Fruit fly (Drosophila melanogaster) Kc167 (cell line): ENCODE measurements around the gene SKIP.

Experiments used
- Myc ChIP-seq: fragments of >200 bp; optimal IDR thresholded peaks from 2 replicates; lab custom pipeline; 2017; ENCODE audit warnings: missing external identifiers
- Sin3A ChIP-seq: fragments of >200 bp; optimal IDR thresholded peaks from 2 replicates; lab custom pipeline; 2018; ENCODE audit warnings: missing external identifiers
- h ChIP-seq: fragments of >200 bp; optimal IDR thresholded peaks from 3 replicates; lab custom pipeline; 2018; ENCODE audit warnings: missing external identifiers
- insv ChIP-seq: fragments of >200 bp; optimal IDR thresholded peaks from 3 replicates; lab custom pipeline; 2018; ENCODE audit warnings: missing external identifiers
- psq ChIP-seq: fragments of >200 bp; optimal IDR thresholded peaks from 2 replicates; lab custom pipeline; 2017; ENCODE audit warnings: missing external identifiers
- ttk ChIP-seq: sonication (Bioruptor generic); optimal IDR thresholded peaks from 2 replicates; lab custom pipeline; 2017; ENCODE audit warnings: missing external identifiers

The SKIP gene

DNA sequence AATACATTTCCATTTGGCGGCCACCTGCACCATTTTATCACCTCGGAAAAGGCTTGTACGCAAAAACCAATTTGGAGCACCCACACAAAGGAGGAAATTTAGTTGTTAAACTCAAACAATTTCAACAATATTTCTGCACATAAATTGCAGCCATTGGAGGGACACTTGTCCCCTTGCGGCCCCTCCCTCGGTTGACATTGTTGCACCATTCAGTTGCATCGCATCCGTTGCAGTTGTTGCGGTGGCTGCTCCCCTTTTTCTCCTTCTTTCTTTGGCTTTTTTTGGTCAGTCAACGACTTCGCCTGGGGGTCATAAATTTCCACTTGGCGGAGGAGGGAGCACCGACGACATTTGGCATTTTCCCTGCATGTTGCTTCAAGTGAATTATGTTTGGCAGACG is 49.3 kb downstream of the SKIP start:
- TF ChIP-seq Sin3A = no peak
- TF ChIP-seq psq (lab: Kevin White, UChicago) = no peak
- TF ChIP-seq ttk (lab: Kevin White, UChicago) = no peak
- TF ChIP-seq Myc = no peak
- no peak for TF ChIP-seq insv
- no peak for TF ChIP-seq h (lab: Kevin White, UChicago)

DNA sequence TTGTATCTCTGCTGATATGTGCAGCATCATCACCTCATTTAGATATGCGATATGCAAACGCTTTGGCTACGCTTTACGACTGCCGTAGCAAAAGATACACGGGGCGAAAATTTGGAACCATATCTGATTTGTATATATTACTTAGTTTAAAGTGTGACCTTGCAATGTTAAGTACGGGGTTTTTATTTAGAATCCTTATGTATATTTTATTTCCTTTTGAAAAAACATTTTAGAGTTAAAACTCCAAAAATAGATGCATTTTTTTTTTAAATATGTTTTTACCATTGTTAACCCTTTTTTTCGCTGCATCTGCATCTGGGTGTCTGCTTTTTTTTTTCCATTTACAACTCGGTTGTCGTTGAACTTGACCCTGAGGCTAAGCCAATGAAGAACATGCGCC is 50.4 kb downstream of the SKIP start:
- no peak for TF ChIP-seq h (lab: Kevin White, UChicago)
- no peak for TF ChIP-seq psq (lab: Kevin White, UChicago)

- TF ChIP-seq psq (lab: Kevin White, UChicago) (no peak), ttk (lab: Kevin White, UChicago) (no peak), Myc (no peak)
Measured at dm6 chr3R:22185676-22186075, 52.0 kb downstream of the SKIP start.

DNA sequence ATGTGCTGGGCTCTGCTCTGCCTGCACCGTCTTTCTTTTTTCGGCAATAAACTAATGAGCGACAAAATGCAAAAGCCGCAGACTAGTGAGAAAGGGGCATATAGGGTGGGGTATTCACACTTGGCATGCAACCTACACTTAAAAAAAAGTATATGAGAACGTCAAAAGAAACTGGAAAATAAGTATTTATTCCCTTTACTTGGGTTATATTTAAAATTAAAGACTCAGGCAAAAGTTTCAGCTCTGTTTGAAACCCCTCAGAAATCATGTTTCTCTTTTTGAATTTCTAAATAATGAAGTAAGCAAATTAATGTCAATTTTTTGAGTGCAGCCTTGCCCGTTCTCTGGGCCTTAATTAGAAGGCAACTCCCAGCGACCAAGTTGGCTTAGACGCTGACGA is 54.2 kb downstream of the SKIP start:
- no peak for TF ChIP-seq ttk (lab: Kevin White, UChicago)
- no peak for TF ChIP-seq insv
- TF ChIP-seq Sin3A = no peak
- no peak for TF ChIP-seq h (lab: Kevin White, UChicago)
- no peak for TF ChIP-seq psq (lab: Kevin White, UChicago)
- TF ChIP-seq Myc = no peak

dm6 chr3R:22193517-22193916 is 59.9 kb downstream of the SKIP start:
- no peak for TF ChIP-seq psq (lab: Kevin White, UChicago)
- TF ChIP-seq Sin3A = no peak
- TF ChIP-seq ttk (lab: Kevin White, UChicago) = no peak
- TF ChIP-seq insv = no peak
- no peak for TF ChIP-seq Myc
- TF ChIP-seq h (lab: Kevin White, UChicago) = no peak

DNA sequence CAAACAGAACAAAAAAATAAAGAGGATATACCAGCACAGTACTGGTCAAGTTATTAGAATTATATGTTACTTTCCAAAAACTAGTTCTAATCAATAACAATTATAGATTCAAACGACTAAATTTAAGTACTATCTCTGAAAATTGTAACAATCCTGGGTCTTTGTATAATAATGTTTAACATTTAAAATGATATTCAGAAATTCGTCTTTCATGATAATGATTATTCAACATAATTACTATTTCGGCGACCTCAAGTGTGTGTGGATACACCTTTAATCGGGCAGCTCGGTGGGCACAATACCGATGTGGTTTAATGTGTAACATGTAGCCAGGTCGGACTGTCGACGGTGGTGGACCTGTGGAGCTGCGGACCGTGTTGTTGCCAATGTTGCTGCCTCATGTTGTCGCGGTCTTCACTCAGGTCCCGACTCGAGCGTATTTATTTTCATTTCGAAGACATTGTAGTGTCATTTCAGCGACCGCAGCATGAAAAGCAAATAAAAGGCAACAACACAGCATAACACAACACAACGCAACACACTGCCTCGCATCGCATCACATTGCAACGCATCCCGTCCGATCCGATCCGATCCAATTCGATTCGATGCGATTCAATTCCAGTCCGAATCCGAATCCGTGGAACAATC is 61.3 kb downstream of the SKIP start:
- no peak for TF ChIP-seq ttk (lab: Kevin White, UChicago)

DNA sequence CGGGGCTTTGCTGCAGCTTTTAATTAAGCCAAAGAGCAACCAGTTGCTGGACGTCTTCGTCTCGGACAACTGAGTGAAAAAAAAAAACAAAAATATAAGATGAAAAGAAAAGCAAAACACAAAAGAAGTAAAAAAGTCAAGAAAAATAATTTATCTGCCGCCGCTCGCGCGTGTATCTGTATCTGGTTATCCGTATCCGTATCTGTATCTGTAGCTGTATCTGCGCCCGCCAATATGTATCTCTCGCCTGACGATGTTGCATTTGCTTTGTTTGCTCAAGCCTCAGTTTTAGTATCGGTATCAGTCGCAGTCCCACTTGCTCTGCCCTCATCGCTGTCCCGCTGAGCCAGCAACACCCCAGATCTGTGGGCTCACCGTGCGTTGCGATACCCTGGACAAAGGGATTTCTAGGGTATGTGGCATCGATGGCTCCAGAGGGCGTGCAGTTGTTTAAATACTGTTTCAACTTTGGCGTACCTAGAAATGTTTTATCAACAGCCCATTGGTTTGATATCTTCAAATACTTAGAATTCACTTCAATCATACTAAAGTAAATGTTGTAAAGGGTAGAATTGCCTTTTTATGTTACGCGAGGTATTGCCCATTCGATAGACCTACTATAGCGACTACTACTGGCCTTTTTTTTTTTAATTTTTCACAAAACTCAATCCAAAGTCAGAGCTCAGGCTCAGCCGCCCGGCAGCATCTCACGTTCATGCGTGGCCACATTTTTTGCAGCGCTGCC is 62.0 kb downstream of the SKIP start:
- TF ChIP-seq Sin3A (no peak), insv (no peak), psq (lab: Kevin White, UChicago) (no peak), ttk (lab: Kevin White, UChicago) (no peak), h (lab: Kevin White, UChicago) (no peak), Myc (no peak)

DNA sequence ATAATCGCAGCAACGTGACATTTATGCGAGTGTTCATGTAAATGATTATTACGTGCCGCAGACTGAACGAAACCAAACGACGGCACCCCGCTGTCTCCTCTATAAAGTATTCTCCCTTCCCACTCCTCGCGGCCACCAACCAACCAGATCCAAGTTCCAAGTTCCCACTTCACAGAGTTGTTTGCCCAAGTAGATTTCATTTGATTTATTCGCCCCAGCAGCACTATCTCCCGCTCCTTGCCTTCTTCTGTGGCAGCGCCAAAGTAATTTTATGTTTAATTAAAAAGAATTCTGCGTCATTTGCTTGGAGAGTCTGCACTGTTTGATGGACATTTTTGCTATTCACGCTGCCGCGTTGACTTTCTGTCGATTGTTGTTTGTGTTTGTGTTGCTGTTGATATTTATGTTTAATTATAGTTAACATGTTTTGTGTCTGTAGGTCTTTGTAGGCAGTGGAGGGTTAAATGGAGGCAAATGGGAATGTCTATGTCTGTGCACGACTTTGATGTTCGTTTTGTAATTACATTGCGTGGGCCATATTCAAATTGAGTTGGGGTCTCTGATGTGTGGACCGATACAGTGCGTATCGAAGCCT is 63.0 kb downstream of the SKIP start:
- no peak for TF ChIP-seq Sin3A
- no peak for TF ChIP-seq insv
- no peak for TF ChIP-seq h (lab: Kevin White, UChicago)
- no peak for TF ChIP-seq psq (lab: Kevin White, UChicago)
- no peak for TF ChIP-seq Myc
- TF ChIP-seq ttk (lab: Kevin White, UChicago) = no peak

DNA sequence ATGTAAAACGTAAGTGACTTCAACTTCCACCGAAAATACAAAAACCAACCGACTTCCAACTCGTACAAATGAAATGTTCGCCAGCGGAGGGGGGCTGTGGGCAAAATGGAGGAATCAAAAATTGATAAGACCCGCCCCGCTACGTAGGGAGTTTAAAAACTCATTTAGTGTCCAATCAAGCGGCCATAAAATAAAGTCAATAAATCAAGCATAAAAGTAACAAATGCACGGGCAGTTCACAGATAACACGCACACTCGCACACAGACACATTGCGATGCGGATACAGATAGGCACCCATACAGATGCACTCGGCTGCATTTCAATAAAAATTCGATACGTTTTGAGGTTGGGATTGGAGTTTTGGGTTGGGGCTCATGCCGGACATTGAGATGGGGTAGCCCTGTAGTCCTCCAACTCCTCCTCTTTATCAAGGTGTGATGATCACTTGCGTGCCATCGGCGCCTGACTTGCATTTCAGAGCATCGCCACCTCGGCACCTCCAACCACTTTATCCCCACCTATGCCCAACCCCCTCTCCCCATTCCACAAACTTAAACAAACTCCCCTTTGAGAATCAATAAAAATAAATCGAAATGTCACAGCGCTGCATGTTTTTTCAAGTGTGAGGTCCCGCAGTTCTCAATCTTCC is 64.2 kb downstream of the SKIP start:
- TF ChIP-seq h (lab: Kevin White, UChicago) (no peak), ttk (lab: Kevin White, UChicago) (no peak), Sin3A (no peak), insv (no peak), Myc (no peak), psq (lab: Kevin White, UChicago) (no peak)

dm6 chr3R:22198928-22199327 is 65.3 kb downstream of the SKIP start:
- TF ChIP-seq Myc = no peak
- TF ChIP-seq ttk (lab: Kevin White, UChicago) = no peak
- no peak for TF ChIP-seq Sin3A
- no peak for TF ChIP-seq insv
- TF ChIP-seq psq (lab: Kevin White, UChicago) = no peak
- no peak for TF ChIP-seq h (lab: Kevin White, UChicago)

DNA sequence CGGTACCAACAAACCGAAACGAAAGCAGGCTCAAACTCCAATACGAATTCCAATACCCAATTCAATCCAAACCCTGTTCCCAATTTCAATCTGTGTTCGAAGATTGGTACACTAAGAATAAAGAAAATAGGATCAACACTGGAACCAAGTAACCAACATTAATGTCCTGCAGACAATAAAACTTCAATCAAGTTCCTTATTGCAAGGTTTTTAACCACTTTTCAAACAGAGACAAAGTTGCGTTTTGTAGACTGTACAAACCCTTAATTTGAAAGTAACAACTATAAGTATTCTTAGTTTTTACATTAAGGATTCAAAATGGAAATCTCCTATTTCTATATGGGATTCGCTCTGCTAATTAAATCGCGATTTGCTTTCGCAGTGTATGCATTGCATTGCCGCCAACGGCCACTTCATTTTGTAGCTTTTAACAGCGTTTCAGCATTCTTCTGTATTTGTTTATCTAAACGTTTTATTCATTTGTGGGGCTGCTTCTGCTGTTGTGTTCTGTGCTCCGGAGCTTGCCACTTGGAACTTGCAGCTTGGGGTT is 65.8 kb downstream of the SKIP start:
- TF ChIP-seq h (lab: Kevin White, UChicago) (no peak), ttk (lab: Kevin White, UChicago) (no peak), Myc (no peak), psq (lab: Kevin White, UChicago) (no peak), Sin3A (no peak)

- TF ChIP-seq psq (lab: Kevin White, UChicago) = no peak
- no peak for TF ChIP-seq h (lab: Kevin White, UChicago)
- no peak for TF ChIP-seq Sin3A
- no peak for TF ChIP-seq Myc
- no peak for TF ChIP-seq insv
- no peak for TF ChIP-seq ttk (lab: Kevin White, UChicago)
Measured at dm6 chr3R:22202457-22202856, 68.8 kb downstream of the SKIP start.
